Fruit fly (Drosophila melanogaster) whole organism: Measurements from ENCODE around the gene Tlk.

Experiments used
- CG8478 ChIP-seq: fragments of >200 bp; optimal IDR thresholded peaks from 2 replicates; lab custom pipeline; 2018; ENCODE audit warnings: inconsistent platforms
- EcR ChIP-seq, 2 experiments: fragments of >200 bp; optimal IDR thresholded peaks; 2 replicates each; lab custom pipeline; 2017; ENCODE audit warnings: missing biosample characterization in 2 of 2, missing genetic modification characterization in 2 of 2, missing genetic modification reagents in 2 of 2
- psq ChIP-seq: fragments of >200 bp; optimal IDR thresholded peaks from 2 replicates; lab custom pipeline; 2017

DNA sequence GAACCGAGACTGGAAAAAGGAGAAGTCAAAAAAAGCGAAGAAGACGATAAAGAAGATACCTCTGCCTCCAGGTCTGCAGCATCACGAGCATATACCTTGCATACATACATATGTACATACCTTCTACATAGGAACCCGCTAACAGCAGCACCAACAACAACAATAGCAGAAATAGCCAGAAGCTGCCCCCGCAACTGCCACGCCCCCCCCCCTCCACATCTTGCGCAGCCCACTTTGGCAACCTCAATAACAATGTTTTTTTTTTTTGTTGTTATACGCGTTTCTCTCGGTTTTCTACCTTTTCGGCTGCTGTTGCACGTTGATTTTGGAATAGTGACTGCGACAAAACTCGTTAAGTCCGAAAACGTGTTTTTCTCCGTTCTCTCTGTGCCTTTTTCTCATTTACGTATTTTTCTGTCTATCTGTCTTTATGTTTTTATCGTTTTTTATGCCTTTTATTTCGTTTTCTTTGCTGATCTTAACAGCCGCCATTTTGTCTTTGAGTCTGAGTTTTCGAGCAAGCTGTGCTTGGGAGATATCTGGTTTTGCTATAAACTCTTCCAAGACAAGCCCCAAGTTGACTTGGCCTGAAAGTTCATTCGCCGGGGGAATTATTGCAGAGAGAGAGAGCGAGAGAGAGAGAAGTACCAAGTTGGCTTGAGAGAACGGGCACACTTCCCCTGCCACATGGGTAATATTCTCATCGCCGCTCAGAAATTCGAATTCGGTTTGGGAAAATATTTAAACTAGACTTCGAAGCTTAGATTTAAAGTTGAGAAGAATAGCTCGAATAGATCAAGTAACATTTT is 115.4 kb downstream of the Tlk start:
- TF ChIP-seq CG8478 (lab: Kevin White, UChicago) = no peak
- TF ChIP-seq psq (lab: Kevin White, UChicago) = no peak
- peak in 1 of 2 experiments; percentile 21 for TF ChIP-seq EcR (GFP tag; optimal IDR thresholded peaks at IDR 0.05; lab: Kevin White, UChicago)
